Worm (Caenorhabditis elegans) whole organism, L1 larva: ENCODE data around the gene thk-1.

Experiments used
- alr-1 ChIP-seq: fragments of 200-800 bp; sonication (Bioruptor generic); optimal IDR thresholded peaks from 2 replicates; lab custom pipeline; 2018; ENCODE audit warnings: borderline replicate concordance, mild to moderate bottlenecking, missing genetic modification characterization, missing compliant biosample characterization
- blmp-1 ChIP-seq: fragments of 150-350 bp; optimal IDR thresholded peaks from 2 replicates; lab custom pipeline; 2014; ENCODE audit warnings: missing biosample characterization, missing genetic modification characterization
- ceh-82 ChIP-seq, 3 experiments: fragments of 150-350 bp in 1 of 3; sonication (generic microtip) in 2 of 3; optimal IDR thresholded peaks; 2 replicates each; lab custom pipeline; 2014 to 2017; ENCODE audit warnings: missing biosample characterization in 3 of 3, missing genetic modification characterization in 3 of 3
- ces-1 ChIP-seq: fragments of 150-350 bp; optimal IDR thresholded peaks from 2 replicates; lab custom pipeline; 2014; ENCODE audit warnings: missing biosample characterization, missing genetic modification reagents, missing genetic modification characterization
- egl-27 ChIP-seq, 2 experiments: fragments of 150-350 bp in 1 of 2; sonication (generic microtip); optimal IDR thresholded peaks; 3 replicates each; lab custom pipeline; 2017 to 2018; ENCODE audit warnings: missing biosample characterization in 2 of 2, missing genetic modification characterization in 2 of 2, missing genetic modification reagents in 2 of 2
- fos-1 ChIP-seq: fragments of 150-350 bp; optimal IDR thresholded peaks from 2 replicates; lab custom pipeline; 2014; ENCODE audit warnings: missing biosample characterization, missing genetic modification characterization
- hlh-17 ChIP-seq: fragments of 200-800 bp; sonication (Bioruptor generic); optimal IDR thresholded peaks from 2 replicates; lab custom pipeline; 2018; ENCODE audit warnings: missing genetic modification characterization, mild to moderate bottlenecking, missing compliant biosample characterization, moderate library complexity, borderline replicate concordance
- lin-39 ChIP-seq: fragments of 150-350 bp; optimal IDR thresholded peaks from 2 replicates; lab custom pipeline; 2014; ENCODE audit warnings: missing biosample characterization, missing genetic modification reagents, missing genetic modification characterization
- nhr-90 ChIP-seq: sonication (generic microtip); optimal IDR thresholded peaks from 2 replicates; lab custom pipeline; 2016; ENCODE audit warnings: mild to moderate bottlenecking, missing genetic modification characterization, missing compliant biosample characterization; ENCODE audit not compliant: poor library complexity
- pag-3 ChIP-seq: sonication (generic microtip); optimal IDR thresholded peaks from 2 replicates; lab custom pipeline; 2017; ENCODE audit warnings: missing genetic modification characterization, mild to moderate bottlenecking, missing compliant biosample characterization, antibody characterized with exemption, borderline replicate concordance; ENCODE audit not compliant: insufficient read depth
- skn-1 ChIP-seq: fragments of 150-350 bp; optimal IDR thresholded peaks from 2 replicates; lab custom pipeline; 2014; ENCODE audit warnings: missing biosample characterization, missing genetic modification characterization
- snpc-4 ChIP-seq: fragments of 150-350 bp; optimal IDR thresholded peaks from 2 replicates; lab custom pipeline; 2014; ENCODE audit warnings: missing biosample characterization, missing genetic modification characterization
- unc-30 ChIP-seq: sonication (generic microtip); optimal IDR thresholded peaks from 2 replicates; lab custom pipeline; 2017; ENCODE audit warnings: missing biosample characterization, missing genetic modification characterization

DNA sequence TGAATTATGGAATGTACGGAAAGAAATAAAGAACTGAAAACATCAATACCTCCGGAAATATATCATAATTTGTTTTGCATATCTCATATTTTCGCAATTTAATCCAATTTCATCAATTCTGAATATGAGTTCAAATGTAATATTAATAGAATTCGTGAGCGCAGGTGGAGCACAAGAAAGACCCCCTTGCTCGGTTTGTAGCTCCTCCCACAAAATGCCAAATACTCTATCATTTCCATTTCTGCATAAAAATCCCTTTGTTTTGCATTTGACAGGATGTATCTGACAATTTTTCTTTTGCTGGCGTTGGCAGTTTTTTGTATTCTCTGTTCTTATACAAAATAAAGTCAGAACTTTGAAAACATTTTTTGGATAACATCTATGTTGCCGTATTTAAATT is 6.3 kb downstream of the thk-1 start:
- TF ChIP-seq blmp-1 (tag; lab: Kevin White, UChicago) = no peak
- no peak for TF ChIP-seq egl-27 (tag; optimal IDR thresholded peaks at IDR 0.05; lab: Kevin White, UChicago)
- no peak for TF ChIP-seq ces-1
- TF ChIP-seq snpc-4 (tag; lab: Kevin White, UChicago) = no peak
- no peak for TF ChIP-seq hlh-17 (GFP tag; lab: Kevin White, UChicago)
- no peak for TF ChIP-seq unc-30
- TF ChIP-seq lin-39 (tag; lab: Kevin White, UChicago) = no peak
- TF ChIP-seq fos-1 (tag; lab: Kevin White, UChicago) = no peak
- no peak for TF ChIP-seq ceh-82 (tag; optimal IDR thresholded peaks at IDR 0.05; lab: Kevin White, UChicago)
- no peak for TF ChIP-seq nhr-90 (tag; lab: Kevin White, UChicago)
- no peak for TF ChIP-seq pag-3 (tag; lab: Kevin White, UChicago)
- no peak for TF ChIP-seq alr-1 (tag; lab: Kevin White, UChicago)
- TF ChIP-seq skn-1 = no peak
